Fruit fly (Drosophila melanogaster) whole organism, embryonic: Measurements from ENCODE around the gene Orc2.

Experiments
- CG10267 ChIP-seq: fragments of 200-800 bp; sonication (Bioruptor generic); optimal IDR thresholded peaks from 2 replicates; lab custom pipeline; 2018; ENCODE audit warnings: missing biosample characterization, mild to moderate bottlenecking, missing genetic modification characterization, moderate library complexity
- CG10321 ChIP-seq: fragments of 200-800 bp; sonication (Bioruptor generic); IDR thresholded peaks from 2 replicates; pipeline ENCODE4 v1.3.6; 2022; ENCODE audit warnings: missing biosample characterization, missing genetic modification characterization
- CG10431 ChIP-seq: fragments of 200-800 bp; sonication (Bioruptor generic); optimal IDR thresholded peaks from 3 replicates; lab custom pipeline; 2018; ENCODE audit warnings: missing biosample characterization, mild to moderate bottlenecking, missing genetic modification characterization
- CG10565 ChIP-seq: fragments of 200-800 bp; sonication (Bioruptor generic); optimal IDR thresholded peaks from 3 replicates; lab custom pipeline; 2016; ENCODE audit warnings: missing biosample characterization, mild to moderate bottlenecking, missing genetic modification characterization
- CG11723 ChIP-seq: fragments of 200-800 bp; sonication (Bioruptor generic); optimal IDR thresholded peaks from 2 replicates; lab custom pipeline; 2017; ENCODE audit warnings: missing biosample characterization, mild to moderate bottlenecking, missing genetic modification characterization
- CG12236 ChIP-seq: fragments of 200-800 bp; sonication (Bioruptor generic); optimal IDR thresholded peaks from 2 replicates; lab custom pipeline; 2016; ENCODE audit warnings: missing biosample characterization, missing genetic modification characterization
- CG15696 ChIP-seq: fragments of 200-800 bp; sonication (Bioruptor generic); optimal IDR thresholded peaks from 2 replicates; lab custom pipeline; 2019; ENCODE audit warnings: missing biosample characterization, mild to moderate bottlenecking, missing genetic modification characterization, moderate library complexity
- CG17359 ChIP-seq: fragments of 200-800 bp; sonication (Bioruptor generic); optimal IDR thresholded peaks from 3 replicates; lab custom pipeline; 2018; ENCODE audit warnings: missing biosample characterization, mild to moderate bottlenecking, missing genetic modification characterization, moderate library complexity
- CG18764 ChIP-seq: fragments of 200-800 bp; sonication (Bioruptor generic); optimal IDR thresholded peaks from 3 replicates; lab custom pipeline; 2016; ENCODE audit warnings: missing biosample characterization, missing genetic modification characterization
- CG31365 ChIP-seq: fragments of 200-800 bp; sonication (Bioruptor generic); optimal IDR thresholded peaks from 2 replicates; lab custom pipeline; 2018; ENCODE audit warnings: missing biosample characterization, mild to moderate bottlenecking, missing genetic modification characterization
- CG3847 ChIP-seq: fragments of 200-800 bp; sonication (Bioruptor generic); IDR thresholded peaks from 2 replicates; pipeline ENCODE4 v1.3.6; 2022; ENCODE audit warnings: missing biosample characterization, missing genetic modification characterization
- CG4424 ChIP-seq: fragments of 200-800 bp; sonication (Bioruptor generic); optimal IDR thresholded peaks from 3 replicates; lab custom pipeline; 2016; ENCODE audit warnings: missing biosample characterization, missing genetic modification characterization
- CG6175 ChIP-seq: fragments of 200-800 bp; sonication (Bioruptor generic); IDR thresholded peaks from 3 replicates; pipeline ENCODE4 v1.3.6; 2022; ENCODE audit warnings: missing biosample characterization, missing genetic modification characterization
- CG6813 ChIP-seq: fragments of 200-800 bp; sonication (Bioruptor generic); optimal IDR thresholded peaks from 2 replicates; lab custom pipeline; 2017; ENCODE audit warnings: missing biosample characterization, missing genetic modification characterization, mild to moderate bottlenecking, moderate library complexity, missing genetic modification reagents
- CG7745 ChIP-seq: fragments of 200-800 bp; sonication (Bioruptor generic); optimal IDR thresholded peaks from 2 replicates; lab custom pipeline; 2018; ENCODE audit warnings: missing biosample characterization, mild to moderate bottlenecking, missing genetic modification characterization, moderate library complexity
- CG7839 ChIP-seq: fragments of 200-800 bp; sonication (Bioruptor generic); optimal IDR thresholded peaks from 3 replicates; lab custom pipeline; 2018; ENCODE audit warnings: missing biosample characterization, mild to moderate bottlenecking, missing genetic modification characterization, moderate library complexity
- CG8765 ChIP-seq: fragments of 200-800 bp; sonication (Bioruptor generic); IDR thresholded peaks from 2 replicates; pipeline ENCODE4 v1.3.6; 2022; ENCODE audit warnings: missing biosample characterization, missing genetic modification characterization
- CG9932 ChIP-seq: fragments of 200-800 bp; sonication (Bioruptor generic); IDR thresholded peaks from 2 replicates; pipeline ENCODE4 v1.3.6; 2022; ENCODE audit warnings: missing biosample characterization, missing genetic modification characterization
- CTCF ChIP-seq: fragments of 200-800 bp; sonication (Bioruptor generic); optimal IDR thresholded peaks from 2 replicates; lab custom pipeline; 2017; ENCODE audit warnings: missing biosample characterization, mild to moderate bottlenecking, missing genetic modification characterization, moderate library complexity
- CrebB ChIP-seq: fragments of 200-800 bp; sonication (Bioruptor generic); optimal IDR thresholded peaks from 3 replicates; lab custom pipeline; 2018; ENCODE audit warnings: missing biosample characterization, mild to moderate bottlenecking, missing genetic modification characterization
- Hr78 ChIP-seq, 2 experiments: fragments of 200-800 bp in 1 of 2; fragments of >200 bp in 1 of 2; sonication (Bioruptor generic) in 1 of 2; optimal IDR thresholded peaks; 2 replicates each; lab custom pipeline; 2017 to 2019; ENCODE audit warnings: missing biosample characterization in 2 of 2, missing genetic modification characterization in 2 of 2, mild to moderate bottlenecking in 1 of 2, moderate library complexity in 1 of 2
- Hsf ChIP-seq: fragments of 200-800 bp; sonication (Bioruptor generic); optimal IDR thresholded peaks from 3 replicates; lab custom pipeline; 2016; ENCODE audit warnings: missing biosample characterization, missing genetic modification characterization
- MESR4 ChIP-seq: fragments of 200-800 bp; sonication (Bioruptor generic); optimal IDR thresholded peaks from 2 replicates; lab custom pipeline; 2018; ENCODE audit warnings: missing biosample characterization, mild to moderate bottlenecking, missing genetic modification characterization, moderate library complexity
- NC2α ChIP-seq: fragments of 200-800 bp; sonication (Bioruptor generic); optimal IDR thresholded peaks from 2 replicates; lab custom pipeline; 2016; ENCODE audit warnings: missing biosample characterization, missing genetic modification characterization
- NC2β ChIP-seq: fragments of 200-800 bp; sonication (Bioruptor generic); optimal IDR thresholded peaks from 2 replicates; lab custom pipeline; 2016; ENCODE audit warnings: missing biosample characterization, missing genetic modification characterization
- Poxn ChIP-seq: fragments of 200-800 bp; sonication (Bioruptor generic); IDR thresholded peaks from 2 replicates; pipeline ENCODE4 v1.3.6; 2022; ENCODE audit warnings: missing biosample characterization, missing genetic modification characterization
- Ravus ChIP-seq: fragments of 200-800 bp; sonication (Bioruptor generic); IDR thresholded peaks from 2 replicates; pipeline ENCODE4 v1.3.6; 2022; ENCODE audit warnings: missing biosample characterization, missing genetic modification characterization
- Vsx1 ChIP-seq: fragments of 200-800 bp; sonication (Bioruptor generic); optimal IDR thresholded peaks from 2 replicates; lab custom pipeline; 2017; ENCODE audit warnings: missing biosample characterization, mild to moderate bottlenecking, missing genetic modification characterization, missing genetic modification reagents
- amos ChIP-seq: fragments of 200-800 bp; sonication (Bioruptor generic); IDR thresholded peaks from 2 replicates; pipeline ENCODE4 v1.3.6; 2022; ENCODE audit warnings: missing biosample characterization, missing genetic modification characterization; ENCODE audit not compliant: partially characterized antibody
- cato ChIP-seq: fragments of 200-800 bp; sonication (Bioruptor generic); optimal IDR thresholded peaks from 2 replicates; lab custom pipeline; 2016; ENCODE audit warnings: missing biosample characterization, missing genetic modification characterization, borderline replicate concordance
- cwo ChIP-seq: fragments of 200-800 bp; sonication (Bioruptor generic); optimal IDR thresholded peaks from 3 replicates; lab custom pipeline; 2017; ENCODE audit warnings: missing biosample characterization, missing genetic modification characterization, mild to moderate bottlenecking, moderate library complexity, missing genetic modification reagents
- da ChIP-seq: fragments of 200-800 bp; sonication (Bioruptor generic); optimal IDR thresholded peaks from 2 replicates; lab custom pipeline; 2016; ENCODE audit warnings: missing biosample characterization, missing genetic modification characterization
- dmrt11E ChIP-seq: fragments of 200-800 bp; sonication (Bioruptor generic); optimal IDR thresholded peaks from 3 replicates; lab custom pipeline; 2018; ENCODE audit warnings: missing biosample characterization, mild to moderate bottlenecking, missing genetic modification characterization, moderate library complexity
- eve ChIP-seq, 2 experiments: fragments of >200 bp; optimal IDR thresholded peaks; 2 replicates each; lab custom pipeline; 2017; ENCODE audit warnings: missing biosample characterization in 2 of 2, missing genetic modification characterization in 2 of 2
- fd102C ChIP-seq: fragments of 200-800 bp; sonication (Bioruptor generic); optimal IDR thresholded peaks from 2 replicates; lab custom pipeline; 2018; ENCODE audit warnings: missing biosample characterization, mild to moderate bottlenecking, missing genetic modification characterization, moderate library complexity
- insv ChIP-seq, 2 experiments: fragments of 200-800 bp; sonication (Bioruptor generic); optimal IDR thresholded peaks; 3 replicates each; lab custom pipeline; 2016 to 2018; ENCODE audit warnings: missing biosample characterization in 2 of 2, missing genetic modification characterization in 2 of 2
- inv ChIP-seq: fragments of 200-800 bp; sonication (Bioruptor generic); IDR thresholded peaks from 2 replicates; pipeline ENCODE4 v1.3.6; 2022; ENCODE audit warnings: missing biosample characterization, missing genetic modification characterization; ENCODE audit not compliant: partially characterized antibody
- luna ChIP-seq: fragments of 200-800 bp; sonication (Bioruptor generic); optimal IDR thresholded peaks from 2 replicates; lab custom pipeline; 2016; ENCODE audit warnings: missing biosample characterization, missing genetic modification characterization
- pzg ChIP-seq: fragments of 200-800 bp; sonication (Bioruptor generic); optimal IDR thresholded peaks from 3 replicates; lab custom pipeline; 2018; ENCODE audit warnings: missing biosample characterization, mild to moderate bottlenecking, missing genetic modification characterization, moderate library complexity
- sens ChIP-seq: fragments of 200-800 bp; sonication (Bioruptor generic); peaks from one replicate; lab custom pipeline; 2016; ENCODE audit warnings: missing biosample characterization, missing genetic modification characterization
- seq ChIP-seq: fragments of 200-800 bp; sonication (Bioruptor generic); IDR thresholded peaks from 2 replicates; pipeline ENCODE4 v1.3.6; 2022; ENCODE audit warnings: missing biosample characterization, missing genetic modification characterization
- tgo ChIP-seq: fragments of 200-800 bp; sonication (Bioruptor generic); IDR thresholded peaks from 3 replicates; pipeline ENCODE4 v1.3.6; 2022; ENCODE audit warnings: missing biosample characterization, missing genetic modification characterization
- zf30C ChIP-seq: fragments of 200-800 bp; sonication (Bioruptor generic); optimal IDR thresholded peaks from 3 replicates; lab custom pipeline; 2018; ENCODE audit warnings: missing biosample characterization, mild to moderate bottlenecking, missing genetic modification characterization

The Orc2 gene

dm6 chr3R:13941390-13941789, 23.3 kb upstream of the Orc2 start (continued):
- TF ChIP-seq CG6175 (GFP tag; lab: Robert Waterston, UW) (no peak), fd102C (no peak), inv (no peak), CG9932 (GFP tag; lab: Robert Waterston, UW) (no peak), seq (no peak), CG12236 (GFP tag; lab: Kevin White, UChicago) (no peak), CG31365 (tag; lab: Kevin White, UChicago) (no peak), CG18764 (GFP tag; lab: Kevin White, UChicago) (no peak), CG10321 (GFP tag; lab: Robert Waterston, UW) (no peak), CG10431 (GFP tag; lab: Kevin White, UChicago) (no peak), cwo (GFP tag; lab: Kevin White, UChicago) (no peak), cato (no peak), CG17359 (tag; lab: Kevin White, UChicago) (no peak), CG15696 (tag; lab: Kevin White, UChicago) (no peak), CG4424 (peak; percentile 0), NC2α (no peak), Ravus (no peak), CG8765 (GFP tag; lab: Robert Waterston, UW) (no peak), Poxn (GFP tag; lab: Robert Waterston, UW) (no peak), Hr78 (GFP tag; optimal IDR thresholded peaks at IDR 0.05; lab: Kevin White, UChicago) (no peak), zf30C (no peak), CG7839 (tag; lab: Kevin White, UChicago) (no peak), MESR4 (GFP tag; lab: Kevin White, UChicago) (no peak), sens (GFP tag; lab: Kevin White, UChicago) (peak; percentile 47), tgo (no peak), amos (GFP tag; lab: Robert Waterston, UW) (no peak), Hsf (no peak), CTCF (GFP tag; lab: Kevin White, UChicago) (no peak), eve (GFP tag; optimal IDR thresholded peaks at IDR 0.05; lab: Kevin White, UChicago) (no peak), luna (no peak), CG11723 (no peak), CG7745 (tag; lab: Kevin White, UChicago) (no peak), da (GFP tag; lab: Kevin White, UChicago) (no peak), dmrt11E (tag; lab: Kevin White, UChicago) (peak; percentile 41), insv (GFP tag; optimal IDR thresholded peaks at IDR 0.05; lab: Kevin White, UChicago) (no peak)

DNA sequence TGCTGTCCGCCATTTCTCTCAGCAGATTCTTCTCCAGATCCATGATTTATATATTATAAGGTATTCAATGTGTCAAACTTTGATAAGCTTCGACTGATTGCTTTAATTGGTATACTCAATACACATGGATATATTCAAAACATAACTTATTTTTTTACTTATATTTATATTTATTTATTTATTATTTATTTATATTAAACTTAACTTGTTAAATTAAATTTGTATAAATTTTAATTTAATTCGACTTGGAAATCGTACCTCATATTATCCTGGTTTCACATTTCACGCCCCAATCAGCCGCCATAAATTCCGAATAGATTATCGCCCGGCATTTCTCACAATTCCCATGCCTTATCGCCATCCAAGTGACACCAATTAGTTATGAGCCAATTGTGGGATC, 21.3 kb upstream of the Orc2 start, which contains the start of gene Art9:
Art9 (minus strand) TSS at position 101 of the 400 bp plus-strand sequence.
- TF ChIP-seq CG10267 (tag; lab: Kevin White, UChicago) = no peak
- TF ChIP-seq pzg = no peak
- no peak for TF ChIP-seq Vsx1 (GFP tag; lab: Kevin White, UChicago)

- TF ChIP-seq CrebB (tag; lab: Kevin White, UChicago) (no peak), NC2β (GFP tag; lab: Kevin White, UChicago) (no peak), CG10565 (GFP tag; lab: Kevin White, UChicago) (no peak), cwo (GFP tag; lab: Kevin White, UChicago) (no peak), CG6813 (no peak), CG3847 (GFP tag; lab: Robert Waterston, UW) (no peak)
- TF ChIP-seq, all 482 proteins: peak for 0
These were observed 19.0 kb upstream of the Orc2 start, which contains the start of gene Art6 for dm6 chr3R:13945712-13946111. Gene Art6, minus strand, starts transcription at chr3R:13945812.
